Worm (Caenorhabditis elegans): ENCODE measurements around the gene ceh-14.

DNA sequence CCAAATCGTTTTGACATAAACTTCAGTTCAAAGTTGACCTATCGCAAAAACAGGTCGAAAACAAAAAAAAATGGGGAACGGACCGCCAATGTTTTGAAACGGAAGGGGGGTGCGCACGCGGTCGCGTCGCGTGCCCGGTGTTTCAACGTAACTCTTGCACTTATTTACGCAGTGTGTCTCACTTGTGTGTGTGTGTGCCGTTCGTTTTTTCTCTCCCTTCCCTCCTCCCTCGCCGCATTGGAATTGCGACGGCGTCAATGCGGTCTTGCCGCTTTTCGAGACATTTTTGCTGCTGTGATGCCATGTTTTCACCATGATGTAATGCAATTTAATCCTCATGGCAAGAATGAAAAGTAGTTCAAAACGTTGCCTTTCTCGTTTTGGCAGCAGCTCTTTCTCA lies 54.1 kb downstream of the ceh-14 start:
- TF ChIP-seq klf-2 (GFP tag; conservative IDR thresholded peaks at IDR 0.05) (no peak), ztf-29 (GFP tag; IDR thresholded peaks at IDR 0.05) (no peak), cog-1 (tag; optimal IDR thresholded peaks at IDR 0.05) (no peak), ref-1 (GFP tag; conservative IDR thresholded peaks at IDR 0.05) (no peak)

Data from whole organism, midembryonic.